Worm (Caenorhabditis elegans) whole organism, L4 larva: Measurements from ENCODE around the gene T28D6.5.

ENCODE experiments used
- F44E2.7 ChIP-seq: fragments of 200-800 bp; sonication (Bioruptor generic); IDR thresholded peaks from 2 replicates; pipeline ENCODE4 v2.1.2; 2022; ENCODE audit warnings: missing genetic modification characterization, missing compliant biosample characterization
- F49E8.2 ChIP-seq: sonication (generic microtip); optimal IDR thresholded peaks from 2 replicates; lab custom pipeline; 2016; ENCODE audit warnings: missing compliant biosample characterization, mild to moderate bottlenecking, missing genetic modification characterization, borderline replicate concordance
- T20F7.1 ChIP-seq: fragments of 200-800 bp; sonication (Bioruptor generic); optimal IDR thresholded peaks from 2 replicates; lab custom pipeline; 2018; ENCODE audit warnings: mild to moderate bottlenecking, missing genetic modification characterization, missing compliant biosample characterization
- T26A8.4 ChIP-seq: fragments of 200-800 bp; sonication (Bioruptor generic); IDR thresholded peaks from 2 replicates; pipeline ENCODE4 v1.3.6; 2022; ENCODE audit warnings: missing genetic modification characterization, missing compliant biosample characterization
- Y48G9A.11 ChIP-seq: fragments of 200-800 bp; sonication (Bioruptor generic); IDR thresholded peaks from 2 replicates; pipeline ENCODE4 v1.3.6; 2022; ENCODE audit warnings: missing genetic modification reagents, missing genetic modification characterization, missing compliant biosample characterization
- ZK546.5 ChIP-seq, 2 experiments: sonication (generic microtip); optimal IDR thresholded peaks; 2 replicates each; lab custom pipeline; 2017; ENCODE audit warnings: missing biosample characterization in 2 of 2, missing genetic modification characterization in 2 of 2
- aha-1 ChIP-seq: fragments of 150-350 bp; peaks from one replicate; lab custom pipeline; 2014; ENCODE audit warnings: missing biosample characterization, missing genetic modification characterization
- ceh-28 ChIP-seq: fragments of 150-350 bp; optimal IDR thresholded peaks from 2 replicates; lab custom pipeline; 2014; ENCODE audit warnings: missing biosample characterization, missing genetic modification reagents, missing genetic modification characterization
- ceh-44 ChIP-seq: fragments of 200-800 bp; sonication (Bioruptor generic); IDR thresholded peaks from 2 replicates; pipeline ENCODE4 v1.3.6; 2022; ENCODE audit warnings: missing genetic modification reagents, missing genetic modification characterization, missing compliant biosample characterization
- ceh-82 ChIP-seq: sonication (generic microtip); optimal IDR thresholded peaks from 2 replicates; lab custom pipeline; 2017; ENCODE audit warnings: missing biosample characterization, missing genetic modification characterization
- ctbp-1 ChIP-seq: fragments of 200-800 bp; sonication (Bioruptor generic); IDR thresholded peaks from 2 replicates; pipeline ENCODE4 v1.3.6; 2022; ENCODE audit warnings: missing genetic modification reagents, missing genetic modification characterization, missing compliant biosample characterization
- daf-12 ChIP-seq: fragments of 150-350 bp; optimal IDR thresholded peaks from 2 replicates; lab custom pipeline; 2014; ENCODE audit warnings: missing biosample characterization, missing genetic modification reagents, missing genetic modification characterization
- daf-19 ChIP-seq: fragments of 200-800 bp; sonication (Bioruptor generic); conservative IDR thresholded peaks from 2 replicates; pipeline ENCODE4 v1.3.6; 2022; ENCODE audit warnings: missing genetic modification characterization, missing compliant biosample characterization
- dmd-9 ChIP-seq: fragments of 200-800 bp; sonication (Bioruptor generic); IDR thresholded peaks from 2 replicates; pipeline ENCODE4 v1.3.6; 2022; ENCODE audit warnings: missing genetic modification reagents, missing genetic modification characterization, missing compliant biosample characterization
- egl-43 ChIP-seq: fragments of 200-800 bp; sonication (Bioruptor generic); IDR thresholded peaks from 2 replicates; pipeline ENCODE4 v1.3.6; 2022; ENCODE audit warnings: missing genetic modification reagents, missing genetic modification characterization, missing compliant biosample characterization
- fos-1 ChIP-seq: fragments of 150-350 bp; optimal IDR thresholded peaks from 2 replicates; lab custom pipeline; 2014; ENCODE audit warnings: missing biosample characterization, missing genetic modification characterization
- hif-1 ChIP-seq, 2 experiments: sonication (generic microtip); optimal IDR thresholded peaks; 2 replicates each; lab custom pipeline; 2016 to 2017; ENCODE audit warnings: missing compliant biosample characterization in 2 of 2, missing genetic modification characterization in 2 of 2, missing genetic modification reagents in 2 of 2, missing genotype in 2 of 2, mild to moderate bottlenecking in 1 of 2
- hlh-11 ChIP-seq: fragments of 200-800 bp; sonication (Bioruptor generic); optimal IDR thresholded peaks from 2 replicates; lab custom pipeline; 2018; ENCODE audit warnings: mild to moderate bottlenecking, missing genetic modification characterization, missing compliant biosample characterization
- hmg-1.1 ChIP-seq: fragments of 200-800 bp; sonication (Bioruptor generic); IDR thresholded peaks from 2 replicates; pipeline ENCODE4 v1.3.6; 2022; ENCODE audit warnings: missing genetic modification reagents, missing genetic modification characterization, missing compliant biosample characterization
- jun-1 ChIP-seq: fragments of 150-350 bp; optimal IDR thresholded peaks from 2 replicates; lab custom pipeline; 2014; ENCODE audit warnings: missing biosample characterization, missing genetic modification reagents, missing genetic modification characterization
- lin-29 ChIP-seq: fragments of 200-800 bp; sonication (Bioruptor generic); IDR thresholded peaks from 2 replicates; pipeline ENCODE4 v1.3.6; 2022; ENCODE audit warnings: missing genetic modification reagents, missing genetic modification characterization, missing compliant biosample characterization
- lin-38 ChIP-seq: fragments of 200-800 bp; sonication (Bioruptor generic); IDR thresholded peaks from 2 replicates; pipeline ENCODE4 v1.3.6; 2022; ENCODE audit warnings: missing genetic modification reagents, missing genetic modification characterization, missing compliant biosample characterization
- lin-39 ChIP-seq: fragments of 150-350 bp; optimal IDR thresholded peaks from 2 replicates; lab custom pipeline; 2014; ENCODE audit warnings: missing biosample characterization, missing genetic modification reagents, missing genetic modification characterization
- madf-5 ChIP-seq, 2 experiments: fragments of 200-800 bp; sonication (Bioruptor generic); IDR thresholded peaks; 2 replicates each; pipeline ENCODE4 v1.3.6; 2022; ENCODE audit warnings: missing compliant biosample characterization in 2 of 2, missing genetic modification characterization in 2 of 2
- mes-2 ChIP-seq: sonication (generic microtip); optimal IDR thresholded peaks from 2 replicates; lab custom pipeline; 2016; ENCODE audit warnings: missing genotype, mild to moderate bottlenecking, missing genetic modification characterization, missing compliant biosample characterization; ENCODE audit not compliant: poor library complexity, severe bottlenecking
- nhr-111 ChIP-seq: fragments of 200-800 bp; sonication (Bioruptor generic); optimal IDR thresholded peaks from 2 replicates; lab custom pipeline; 2018; ENCODE audit warnings: mild to moderate bottlenecking, missing genetic modification characterization, missing compliant biosample characterization
- nhr-28 ChIP-seq: fragments of 150-350 bp; optimal IDR thresholded peaks from 2 replicates; lab custom pipeline; 2014; ENCODE audit warnings: missing biosample characterization, missing genetic modification characterization
- nhr-41 ChIP-seq: fragments of 200-800 bp; sonication (Bioruptor generic); IDR thresholded peaks from 2 replicates; pipeline ENCODE4 v1.3.6; 2022; ENCODE audit warnings: missing genetic modification reagents, missing genetic modification characterization, missing compliant biosample characterization
- nhr-42 ChIP-seq: fragments of 200-800 bp; sonication (Bioruptor generic); IDR thresholded peaks from 2 replicates; pipeline ENCODE4 v1.3.6; 2022; ENCODE audit warnings: missing genetic modification characterization, missing compliant biosample characterization
- nhr-48 ChIP-seq: sonication (generic microtip); optimal IDR thresholded peaks from 2 replicates; lab custom pipeline; 2016; ENCODE audit warnings: mild to moderate bottlenecking, missing genetic modification characterization, missing compliant biosample characterization
- pha-4 ChIP-seq, 2 experiments: fragments of 150-350 bp in 1 of 2; fragments of 200-800 bp in 1 of 2; sonication (Bioruptor generic) in 1 of 2; IDR thresholded peaks in 1 of 2; optimal IDR thresholded peaks in 1 of 2; 2 replicates each; pipeline versions ENCODE4 v1.3.6 to Lab custom; 2014 to 2022; ENCODE audit warnings: missing genetic modification characterization in 2 of 2, missing genetic modification reagents in 2 of 2, missing biosample characterization in 1 of 2, missing compliant biosample characterization in 1 of 2
- saeg-2 ChIP-seq: fragments of 200-800 bp; sonication (Bioruptor generic); IDR thresholded peaks from 2 replicates; pipeline ENCODE4 v1.3.6; 2022; ENCODE audit warnings: missing genetic modification reagents, missing genetic modification characterization, missing compliant biosample characterization
- set-16 ChIP-seq: fragments of 200-800 bp; sonication (Bioruptor generic); IDR thresholded peaks from 2 replicates; pipeline ENCODE4 v1.3.6; 2022; ENCODE audit warnings: missing genetic modification reagents, missing genetic modification characterization, missing compliant biosample characterization
- snpc-1.2 ChIP-seq: fragments of 200-800 bp; sonication (Bioruptor generic); IDR thresholded peaks from 2 replicates; pipeline ENCODE4 v1.3.6; 2022; ENCODE audit warnings: missing genetic modification reagents, missing genetic modification characterization, missing compliant biosample characterization
- spr-1 ChIP-seq: sonication (generic microtip); optimal IDR thresholded peaks from 2 replicates; lab custom pipeline; 2016; ENCODE audit warnings: mild to moderate bottlenecking, missing genetic modification characterization, missing compliant biosample characterization
- tag-97 ChIP-seq: fragments of 200-800 bp; sonication (Bioruptor generic); IDR thresholded peaks from 2 replicates; pipeline ENCODE4 v1.3.6; 2022; ENCODE audit warnings: missing genetic modification characterization, missing compliant biosample characterization
- tra-1 ChIP-seq: fragments of 200-800 bp; sonication (Bioruptor generic); IDR thresholded peaks from 2 replicates; pipeline ENCODE4 v1.3.6; 2022; ENCODE audit warnings: missing genetic modification reagents, missing genetic modification characterization, missing compliant biosample characterization
- unc-130 ChIP-seq: sonication (generic microtip); optimal IDR thresholded peaks from 2 replicates; lab custom pipeline; 2016; ENCODE audit warnings: missing genetic modification reagents, missing genetic modification characterization, missing compliant biosample characterization
- unc-62 ChIP-seq, 3 experiments: fragments of 150-350 bp in 1 of 3; sonication (generic microtip); optimal IDR thresholded peaks in 2 of 3; peaks in 1 of 3; 1 replicate in 1 of 3; 2 replicates in 2 of 3; lab custom pipeline; 2014 to 2017; ENCODE audit warnings: missing biosample characterization in 3 of 3, missing genetic modification characterization in 3 of 3, missing genetic modification reagents in 3 of 3, missing genotype in 1 of 3
- zfp-3 ChIP-seq: fragments of 200-800 bp; sonication (Bioruptor generic); conservative IDR thresholded peaks from 2 replicates; pipeline ENCODE4 v1.3.6; 2022; ENCODE audit warnings: missing genetic modification reagents, missing genetic modification characterization, missing compliant biosample characterization
- zip-11 ChIP-seq: fragments of 200-800 bp; sonication (Bioruptor generic); IDR thresholded peaks from 2 replicates; pipeline ENCODE4 v1.3.6; 2022; ENCODE audit warnings: missing genetic modification characterization, missing compliant biosample characterization
- zip-2 ChIP-seq: fragments of 150-350 bp; optimal IDR thresholded peaks from 2 replicates; lab custom pipeline; 2014; ENCODE audit warnings: missing biosample characterization, missing genetic modification characterization

T28D6.5 gene

DNA sequence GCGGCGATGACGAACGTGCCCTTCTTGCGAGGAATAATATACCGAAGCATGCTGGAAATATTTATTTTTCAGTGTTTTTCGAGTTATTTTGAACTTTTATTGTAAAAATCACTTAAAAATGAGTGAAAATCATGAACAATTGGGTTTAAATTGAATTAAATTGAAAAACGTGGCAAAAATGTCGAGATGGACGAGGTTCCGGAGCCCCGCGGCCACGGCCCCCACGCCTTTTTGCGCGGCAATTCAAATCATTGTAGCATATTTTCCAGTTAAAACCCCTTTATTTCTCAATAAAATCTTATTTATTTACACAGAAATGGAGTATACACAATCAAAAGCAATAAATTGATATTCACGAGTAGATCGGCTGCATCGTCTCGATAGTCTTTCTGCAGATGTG, 47.4 kb upstream of the T28D6.5 start (continued):
- no peak for TF ChIP-seq hmg-1.1 (GFP tag; lab: Robert Waterston, UW)
- no peak for TF ChIP-seq tag-97 (GFP tag; lab: Robert Waterston, UW)
- TF ChIP-seq set-16, result no peak
- peak; percentile 52 for TF ChIP-seq lin-38 (GFP tag; lab: Robert Waterston, UW)
- TF ChIP-seq nhr-111, result no peak
- no peak for TF ChIP-seq lin-39 (tag; lab: Kevin White, UChicago)

DNA sequence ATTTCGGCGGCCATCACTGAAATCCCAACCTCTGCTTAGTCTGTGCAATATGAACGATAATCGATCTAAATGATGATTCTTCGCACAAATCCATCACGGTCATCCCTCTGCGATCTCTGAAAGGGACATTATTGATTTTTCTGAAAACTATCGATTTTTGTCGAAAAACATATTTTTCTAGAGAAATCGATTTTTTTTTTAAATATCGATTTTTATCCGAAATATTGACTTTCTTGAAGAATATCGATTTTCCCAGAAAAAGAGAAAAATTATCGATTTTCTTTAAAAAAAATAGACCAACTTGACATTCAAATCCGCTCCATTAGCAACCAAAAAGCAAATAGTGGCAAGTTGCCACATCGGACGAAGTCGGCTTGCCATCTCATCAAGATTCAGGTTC, 46.1 kb upstream of the T28D6.5 start:
- no peak for TF ChIP-seq nhr-28 (tag; lab: Kevin White, UChicago)
- no peak for TF ChIP-seq aha-1 (tag; lab: Kevin White, UChicago)
- no peak for TF ChIP-seq hlh-11 (tag; lab: Kevin White, UChicago)
- TF ChIP-seq unc-62 (GFP tag; optimal IDR thresholded peaks at IDR 0.05 in 1 of 2; lab: Kevin White, UChicago), result no peak
- TF ChIP-seq unc-62 (tag; optimal IDR thresholded peaks at IDR 0.05; lab: Kevin White, UChicago), result no peak
- TF ChIP-seq egl-43, result no peak
- peak; percentile 95 for TF ChIP-seq ceh-28 (tag; lab: Kevin White, UChicago)
- TF ChIP-seq, all 104 proteins: peak for 1

DNA sequence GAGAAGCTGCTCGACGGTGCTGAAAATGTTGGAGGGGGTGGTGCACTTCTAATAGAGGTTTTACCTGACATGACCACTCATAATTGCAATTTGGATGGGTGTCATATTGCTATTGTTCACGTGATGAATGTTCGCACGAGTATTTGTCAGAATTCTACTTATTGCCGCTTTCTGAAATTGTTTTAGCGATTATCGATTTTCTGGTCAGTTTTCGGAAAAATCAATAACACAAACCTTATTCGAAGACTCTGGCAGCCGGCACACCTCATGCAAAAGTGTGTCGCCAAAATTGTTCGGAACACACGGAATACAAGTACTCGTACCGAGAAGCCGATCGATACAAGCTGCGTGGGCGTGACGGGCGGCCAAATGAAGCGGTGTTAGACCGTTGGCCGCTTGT, 45.2 kb upstream of the T28D6.5 start:
- TF ChIP-seq daf-19 (GFP tag; lab: Robert Waterston, UW) (no peak), ceh-28 (tag; lab: Kevin White, UChicago) (peak; percentile 64), fos-1 (no peak), lin-29 (GFP tag; lab: Robert Waterston, UW) (no peak), ceh-82 (tag; lab: Kevin White, UChicago) (no peak)

DNA sequence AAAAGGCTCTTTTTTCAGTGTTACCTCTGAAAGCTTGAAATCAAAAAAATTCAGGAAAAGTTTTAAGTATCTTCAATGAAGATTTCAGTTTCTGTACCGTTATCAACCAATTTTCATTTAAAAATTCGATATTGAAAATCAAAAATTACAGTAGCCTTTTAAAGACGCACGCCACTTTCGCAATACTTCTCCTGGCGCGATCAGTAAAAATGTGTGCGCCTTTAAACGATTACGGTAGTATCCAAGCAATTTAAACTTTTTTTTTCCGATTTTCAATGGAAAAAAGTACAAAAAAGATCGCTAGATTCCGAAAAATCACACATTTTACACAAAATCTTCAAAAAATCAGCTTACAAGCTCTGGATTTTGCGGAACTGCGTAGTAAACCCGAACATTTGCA, 43.6 kb upstream of the T28D6.5 start:
- TF ChIP-seq ceh-44 (GFP tag; lab: Robert Waterston, UW) (0 out of 2 replicates have a peak, but pooled peaks have one; percentile 7), hif-1 (tag; optimal IDR thresholded peaks at IDR 0.05; lab: Kevin White, UChicago) (no peak), zip-2 (tag; lab: Kevin White, UChicago) (no peak), F44E2.7 (GFP tag; lab: Robert Waterston, UW) (no peak), ctbp-1 (GFP tag; lab: Robert Waterston, UW) (no peak), F49E8.2 (peak; percentile 14), mes-2 (tag; lab: Kevin White, UChicago) (peak; percentile 17), unc-130 (GFP tag; lab: Kevin White, UChicago) (peak; percentile 38), tra-1 (GFP tag; lab: Robert Waterston, UW) (0 out of 2 replicates have a peak, but pooled peaks have one; percentile 10), nhr-41 (GFP tag; lab: Robert Waterston, UW) (no peak)

DNA sequence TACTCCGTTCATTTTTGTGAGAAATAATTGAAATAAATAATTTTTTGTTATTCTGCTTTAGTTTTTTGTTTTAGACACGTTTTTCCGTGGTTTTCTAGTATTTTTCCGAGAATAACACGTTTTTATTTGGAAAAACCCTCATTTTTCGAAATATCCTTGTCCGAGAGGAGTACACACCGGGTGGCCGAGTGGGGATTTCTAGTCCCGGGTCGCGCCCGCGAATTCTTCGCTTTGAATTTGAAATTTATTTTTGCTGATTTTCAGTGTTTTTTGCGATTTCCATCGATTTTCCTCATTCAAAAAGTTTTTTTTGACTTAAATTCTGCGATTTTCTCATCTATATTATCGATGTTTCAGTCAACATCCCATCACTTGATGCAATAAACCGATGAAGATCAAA, 42.9 kb upstream of the T28D6.5 start, which contains the start of the genes gly-9, mib-1 and smc-3:
Gene gly-9, minus strand, starts transcription at position 27 of the 400 bp plus-strand sequence.
Gene mib-1, minus strand, starts transcription at position 123 of the 400 bp plus-strand sequence.
Gene smc-3, plus strand, starts transcription at position 351 of the 400 bp plus-strand sequence.
- TF ChIP-seq nhr-42 (no peak), unc-62 (GFP tag; optimal IDR thresholded peaks at IDR 0.05 in 1 of 2; lab: Kevin White, UChicago) (no peak), unc-62 (tag; optimal IDR thresholded peaks at IDR 0.05; lab: Kevin White, UChicago) (no peak), lin-39 (tag; lab: Kevin White, UChicago) (no peak), daf-12 (tag; lab: Kevin White, UChicago) (no peak), T26A8.4 (GFP tag; lab: Robert Waterston, UW) (no peak), dmd-9 (GFP tag; lab: Robert Waterston, UW) (peak; percentile 85), saeg-2 (GFP tag; lab: Robert Waterston, UW) (no peak), zip-11 (GFP tag; lab: Robert Waterston, UW) (no peak), snpc-1.2 (GFP tag; lab: Robert Waterston, UW) (no peak), Y48G9A.11 (GFP tag; lab: Robert Waterston, UW) (peak; percentile 43; the same call in 1 of the 2 replicates), madf-5 (GFP tag; IDR thresholded peaks at IDR 0.05; lab: Robert Waterston, UW) (no peak), T20F7.1 (GFP tag; lab: Kevin White, UChicago) (no peak), ctbp-1 (GFP tag; lab: Robert Waterston, UW) (no peak), mes-2 (tag; lab: Kevin White, UChicago) (peak; percentile 99), hlh-11 (tag; lab: Kevin White, UChicago) (peak; percentile 11), pha-4 (GFP tag; IDR thresholded peaks at IDR 0.05; lab: Robert Waterston, UW) (no peak), pha-4 (tag; optimal IDR thresholded peaks at IDR 0.05; lab: Kevin White, UChicago) (no peak), nhr-48 (tag; lab: Kevin White, UChicago) (no peak), spr-1 (tag; lab: Kevin White, UChicago) (no peak), jun-1 (tag; lab: Kevin White, UChicago) (no peak), zip-2 (tag; lab: Kevin White, UChicago) (no peak), ZK546.5 (tag; optimal IDR thresholded peaks at IDR 0.05; lab: Kevin White, UChicago) (no peak), zfp-3 (GFP tag; lab: Robert Waterston, UW) (no peak)
